Fruit fly (Drosophila melanogaster): ENCODE results near the gene Spase22-23.
A peak's percentile ranks its signal among the peaks of the same experiment; 100 is the strongest.

The Spase22-23 gene

DNA sequence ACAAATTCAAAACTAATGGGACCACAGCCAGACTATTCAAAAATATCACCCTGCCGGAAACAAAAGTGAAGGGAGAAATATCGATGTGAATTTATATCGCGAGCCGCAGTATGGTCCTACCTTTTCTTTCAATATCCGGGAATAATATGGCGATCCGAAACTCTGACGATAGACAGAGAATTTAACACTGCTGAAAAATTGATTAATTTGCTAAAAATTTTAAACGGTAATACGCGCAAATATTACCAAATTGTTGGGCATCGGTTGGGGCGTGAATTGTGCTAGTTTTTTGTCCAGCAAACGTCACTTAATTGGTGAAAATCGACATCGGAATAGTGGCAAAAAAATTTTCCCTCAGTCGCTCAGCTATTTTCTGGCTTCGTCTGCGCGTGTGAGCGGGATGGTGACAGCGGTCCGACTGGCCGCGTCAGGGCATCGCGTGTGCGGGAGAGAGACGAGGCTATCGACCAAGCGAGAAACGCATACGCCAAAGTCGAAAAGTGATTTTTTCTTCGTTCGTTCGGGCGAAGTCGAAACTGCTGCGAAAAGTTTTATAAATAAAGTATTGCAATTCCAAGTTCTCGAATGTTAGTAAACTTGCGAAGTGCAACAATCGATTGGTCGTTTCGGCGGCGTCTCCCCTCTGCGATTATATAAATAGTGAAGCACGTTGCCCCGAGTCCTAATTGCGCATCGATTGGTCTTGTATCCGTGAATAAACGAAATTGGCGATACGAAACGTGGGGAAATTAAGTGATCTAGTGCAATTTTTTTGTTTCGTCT is 779 bp upstream of the Spase22-23 start, which contains the start of gene mask (continued):
- TF ChIP-seq dpn (GFP tag; optimal IDR thresholded peaks at IDR 0.05) (peak; percentile 33 to 86), CG31441 (GFP tag; IDR thresholded peaks at IDR 0.05) (peak; percentile 68), pho (GFP tag; optimal IDR thresholded peaks at IDR 0.05) (peak; percentile 71), CG15479 (GFP tag; optimal IDR thresholded peaks at IDR 0.05) (peak; percentile 4), tx (GFP tag; optimal IDR thresholded peaks at IDR 0.05) (peak; percentile 30), CG4854 (GFP tag; optimal IDR thresholded peaks at IDR 0.05) (peak; percentile 67), Bgb (GFP tag; IDR thresholded peaks at IDR 0.05; ENCODE audit: partially characterized antibody) (0 out of 2 replicates have a peak, but pooled peaks have one; percentile 4), eyg (GFP tag; optimal IDR thresholded peaks at IDR 0.05) (peak; percentile 77), caup (GFP tag; optimal IDR thresholded peaks at IDR 0.05; ENCODE audit: severe bottlenecking) (peak; percentile 91), D (optimal IDR thresholded peaks at IDR 0.05) (no peak), D (GFP tag; optimal IDR thresholded peaks at IDR 0.05) (peak; percentile 63), CG5953 (GFP tag; IDR thresholded peaks at IDR 0.05) (peak; percentile 62; the same call in 1 of the 2 replicates), row (GFP tag; IDR thresholded peaks at IDR 0.05) (peak; percentile 48; the same call in 1 of the 3 replicates), ro (GFP tag; IDR thresholded peaks at IDR 0.05) (no peak; the same call in 1 of the 2 replicates), CG2712 (tag; optimal IDR thresholded peaks at IDR 0.05) (peak; percentile 52), CG7357 (GFP tag; IDR thresholded peaks at IDR 0.05) (no peak), Oaz (GFP tag; IDR thresholded peaks at IDR 0.05) (peak; percentile 61; the same call in 1 of the 2 replicates), CG2120 (GFP tag; optimal IDR thresholded peaks at IDR 0.05) (peak; percentile 46), hb (GFP tag; IDR thresholded peaks at IDR 0.05; ENCODE audit: partially characterized antibody) (no peak), CG14050 (GFP tag; IDR thresholded peaks at IDR 0.05) (peak; percentile 58), nom (GFP tag; optimal IDR thresholded peaks at IDR 0.05) (peak; percentile 62), NC2β (GFP tag; optimal IDR thresholded peaks at IDR 0.05) (peak; percentile 91), ken (GFP tag; IDR thresholded peaks at IDR 0.05) (peak; percentile 82), CG13123 (GFP tag; optimal IDR thresholded peaks at IDR 0.05) (peak; percentile 50), CG18599 (GFP tag; optimal IDR thresholded peaks at IDR 0.05) (peak; percentile 83), stc (GFP tag; IDR thresholded peaks at IDR 0.05) (peak; percentile 69; the same call in 1 of the 2 replicates), CG4404 (GFP tag; IDR thresholded peaks at IDR 0.05) (no peak), CG7987 (GFP tag; optimal IDR thresholded peaks at IDR 0.05) (peak; percentile 93), CG8388 (GFP tag; optimal IDR thresholded peaks at IDR 0.05) (peak; percentile 49), schlank (tag; optimal IDR thresholded peaks at IDR 0.05) (peak; percentile 86), Drgx (GFP tag; IDR thresholded peaks at IDR 0.05) (no peak), tna (GFP tag; IDR thresholded peaks at IDR 0.05; ENCODE audit: partially characterized antibody) (no peak), tup (GFP tag; optimal IDR thresholded peaks at IDR 0.05) (peak; percentile 31), CG33557 (GFP tag; optimal IDR thresholded peaks at IDR 0.05) (peak; percentile 71), pb (GFP tag; optimal IDR thresholded peaks at IDR 0.05) (peak; percentile 82), CG1832 (GFP tag; optimal IDR thresholded peaks at IDR 0.05) (peak; percentile 94), Fer1 (GFP tag; optimal IDR thresholded peaks at IDR 0.05) (peak; percentile 72), Taf1 (GFP tag; IDR thresholded peaks at IDR 0.05) (peak; percentile 46; the same call in 1 of the 2 replicates), CG11398 (GFP tag; optimal IDR thresholded peaks at IDR 0.05) (peak; percentile 64), Trl (optimal IDR thresholded peaks at IDR 0.05) (no peak), Trl (GFP tag; optimal IDR thresholded peaks at IDR 0.05) (peak; percentile 87), Antp (GFP tag; optimal IDR thresholded peaks at IDR 0.05) (peak; percentile 56), exex (tag; optimal IDR thresholded peaks at IDR 0.05) (peak; percentile 35), sisA (GFP tag; IDR thresholded peaks at IDR 0.05) (peak; percentile 31; the same call in 1 of the 2 replicates), Hsf (GFP tag; optimal IDR thresholded peaks at IDR 0.05) (peak; percentile 84), Spps (tag; optimal IDR thresholded peaks at IDR 0.05) (peak; percentile 66), NK7.1 (GFP tag; optimal IDR thresholded peaks at IDR 0.05) (peak; percentile 74), Sry-β (GFP tag; optimal IDR thresholded peaks at IDR 0.05) (peak; percentile 35), Dll (GFP tag; IDR thresholded peaks at IDR 0.05; ENCODE audit: partially characterized antibody) (0 out of 4 replicates have a peak, but pooled peaks have one; percentile 6)
